Fruit fly (Drosophila melanogaster) whole organism, embryonic: ENCODE results near the gene eIF4E5.

Source experiments
- Antp ChIP-seq: fragments of 200-800 bp; sonication (Bioruptor generic); optimal IDR thresholded peaks from 3 replicates; lab custom pipeline; 2016; ENCODE audit warnings: missing biosample characterization, missing genetic modification characterization
- B-H1 ChIP-seq: fragments of 200-800 bp; sonication (Bioruptor generic); IDR thresholded peaks from 3 replicates; pipeline ENCODE4 v1.3.6; 2022; ENCODE audit warnings: missing biosample characterization, missing genetic modification characterization
- BEAF-32 ChIP-seq: fragments of 200-800 bp; sonication (Bioruptor generic); optimal IDR thresholded peaks from 3 replicates; lab custom pipeline; 2017; ENCODE audit warnings: missing biosample characterization, missing genetic modification characterization, mild to moderate bottlenecking, moderate library complexity, missing genetic modification reagents
- Bgb ChIP-seq: fragments of 200-800 bp; sonication (Bioruptor generic); IDR thresholded peaks from 2 replicates; pipeline ENCODE4 v1.3.6; 2022; ENCODE audit warnings: missing biosample characterization, missing genetic modification characterization; ENCODE audit not compliant: partially characterized antibody
- CG10209 ChIP-seq: fragments of 200-800 bp; sonication (Bioruptor generic); optimal IDR thresholded peaks from 3 replicates; lab custom pipeline; 2017; ENCODE audit warnings: missing biosample characterization, mild to moderate bottlenecking, missing genetic modification characterization, missing genetic modification reagents
- CG10654 ChIP-seq: fragments of 200-800 bp; sonication (Bioruptor generic); optimal IDR thresholded peaks from 2 replicates; lab custom pipeline; 2016; ENCODE audit warnings: missing biosample characterization, missing genetic modification characterization
- CG11093 ChIP-seq: fragments of 200-800 bp; sonication (Bioruptor generic); IDR thresholded peaks from 3 replicates; pipeline ENCODE4 v1.3.6; 2022; ENCODE audit warnings: missing biosample characterization, missing genetic modification characterization
- CG11695 ChIP-seq: fragments of 200-800 bp; sonication (Bioruptor generic); IDR thresholded peaks from 3 replicates; pipeline ENCODE4 v1.3.6; 2022; ENCODE audit warnings: missing biosample characterization, missing genetic modification characterization
- CG12299 ChIP-seq: fragments of 200-800 bp; sonication (Bioruptor generic); optimal IDR thresholded peaks from 2 replicates; lab custom pipeline; 2018; ENCODE audit warnings: missing biosample characterization, mild to moderate bottlenecking, missing genetic modification characterization
- CG14050 ChIP-seq: fragments of 200-800 bp; sonication (Bioruptor generic); IDR thresholded peaks from 3 replicates; pipeline ENCODE4 v1.3.6; 2022; ENCODE audit warnings: missing biosample characterization, missing genetic modification characterization
- CG14441 ChIP-seq: fragments of 200-800 bp; sonication (Bioruptor generic); IDR thresholded peaks from 2 replicates; pipeline ENCODE4 v1.3.6; 2022; ENCODE audit warnings: missing biosample characterization, missing genetic modification characterization
- CG1647 ChIP-seq: fragments of 200-800 bp; sonication (Bioruptor generic); optimal IDR thresholded peaks from 3 replicates; lab custom pipeline; 2016; ENCODE audit warnings: missing biosample characterization, missing genetic modification characterization
- CG16779 ChIP-seq: fragments of 200-800 bp; sonication (Bioruptor generic); IDR thresholded peaks from 2 replicates; pipeline ENCODE4 v1.3.6; 2022; ENCODE audit warnings: missing biosample characterization, missing genetic modification characterization
- CG18476 ChIP-seq: fragments of 200-800 bp; sonication (Bioruptor generic); optimal IDR thresholded peaks from 2 replicates; lab custom pipeline; 2016; ENCODE audit warnings: missing biosample characterization, mild to moderate bottlenecking, missing genetic modification characterization
- CG2120 ChIP-seq: fragments of 200-800 bp; sonication (Bioruptor generic); optimal IDR thresholded peaks from 3 replicates; lab custom pipeline; 2016; ENCODE audit warnings: missing biosample characterization, missing genetic modification characterization
- CG3163 ChIP-seq: fragments of 200-800 bp; sonication (Bioruptor generic); optimal IDR thresholded peaks from 3 replicates; lab custom pipeline; 2016; ENCODE audit warnings: missing biosample characterization, missing genetic modification characterization
- CG3995 ChIP-seq: fragments of 200-800 bp; sonication (Bioruptor generic); optimal IDR thresholded peaks from 3 replicates; lab custom pipeline; 2016; ENCODE audit warnings: missing biosample characterization, missing genetic modification characterization
- CG4360 ChIP-seq: fragments of 200-800 bp; sonication (Bioruptor generic); IDR thresholded peaks from 2 replicates; pipeline ENCODE4 v1.3.6; 2022; ENCODE audit warnings: missing biosample characterization, missing genetic modification characterization
- CG4854 ChIP-seq: fragments of 200-800 bp; sonication (Bioruptor generic); optimal IDR thresholded peaks from 2 replicates; lab custom pipeline; 2016; ENCODE audit warnings: missing biosample characterization, missing genetic modification characterization, inconsistent platforms
- CG6175 ChIP-seq: fragments of 200-800 bp; sonication (Bioruptor generic); IDR thresholded peaks from 3 replicates; pipeline ENCODE4 v1.3.6; 2022; ENCODE audit warnings: missing biosample characterization, missing genetic modification characterization
- CG7745 ChIP-seq: fragments of 200-800 bp; sonication (Bioruptor generic); optimal IDR thresholded peaks from 2 replicates; lab custom pipeline; 2018; ENCODE audit warnings: missing biosample characterization, mild to moderate bottlenecking, missing genetic modification characterization, moderate library complexity
- CG7839 ChIP-seq: fragments of 200-800 bp; sonication (Bioruptor generic); optimal IDR thresholded peaks from 3 replicates; lab custom pipeline; 2018; ENCODE audit warnings: missing biosample characterization, mild to moderate bottlenecking, missing genetic modification characterization, moderate library complexity
- CG9437 ChIP-seq: fragments of 200-800 bp; sonication (Bioruptor generic); optimal IDR thresholded peaks from 2 replicates; lab custom pipeline; 2018; ENCODE audit warnings: missing biosample characterization, mild to moderate bottlenecking, missing genetic modification characterization
- CHES-1-like ChIP-seq: fragments of 200-800 bp; sonication (Bioruptor generic); optimal IDR thresholded peaks from 2 replicates; lab custom pipeline; 2016; ENCODE audit warnings: missing biosample characterization, missing genetic modification characterization
- CkIIα-i1 ChIP-seq: fragments of 200-800 bp; sonication (Bioruptor generic); IDR thresholded peaks from 2 replicates; pipeline ENCODE4 v1.3.6; 2022; ENCODE audit warnings: missing biosample characterization, missing genetic modification characterization
- Eip74EF ChIP-seq, 2 experiments: fragments of 200-800 bp in 1 of 2; fragments of >200 bp in 1 of 2; sonication (Bioruptor generic) in 1 of 2; optimal IDR thresholded peaks; 2 replicates each; lab custom pipeline; 2017 to 2019; ENCODE audit warnings: missing biosample characterization in 2 of 2, missing genetic modification characterization in 2 of 2, mild to moderate bottlenecking in 1 of 2, moderate library complexity in 1 of 2
- GATAe ChIP-seq: fragments of 200-800 bp; sonication (Bioruptor generic); conservative IDR thresholded peaks from 2 replicates; pipeline ENCODE4 v1.3.6; 2022; ENCODE audit warnings: missing biosample characterization, missing genetic modification characterization
- Gug ChIP-seq: fragments of 200-800 bp; sonication (Bioruptor generic); IDR thresholded peaks from 4 replicates; pipeline ENCODE4 v1.3.6; 2022; ENCODE audit warnings: missing biosample characterization, missing genetic modification characterization
- HLH4C ChIP-seq: fragments of 200-800 bp; sonication (Bioruptor generic); IDR thresholded peaks from 3 replicates; pipeline ENCODE4 v1.3.6; 2022; ENCODE audit warnings: missing biosample characterization, missing genetic modification characterization; ENCODE audit not compliant: partially characterized antibody
- Nf-YC ChIP-seq: fragments of 200-800 bp; optimal IDR thresholded peaks from 3 replicates; lab custom pipeline; 2019; ENCODE audit warnings: missing biosample characterization, mild to moderate bottlenecking, missing genetic modification characterization, moderate library complexity
- PHDP ChIP-seq: fragments of 200-800 bp; sonication (Bioruptor generic); optimal IDR thresholded peaks from 3 replicates; lab custom pipeline; 2018; ENCODE audit warnings: missing biosample characterization, mild to moderate bottlenecking, missing genetic modification characterization, moderate library complexity
- Rx ChIP-seq: fragments of 200-800 bp; sonication (Bioruptor generic); IDR thresholded peaks from 2 replicates; pipeline ENCODE4 v1.3.6; 2022; ENCODE audit warnings: missing biosample characterization, missing genetic modification characterization
- Spps ChIP-seq: fragments of 200-800 bp; sonication (Bioruptor generic); optimal IDR thresholded peaks from 2 replicates; lab custom pipeline; 2018; ENCODE audit warnings: missing biosample characterization, mild to moderate bottlenecking, missing genetic modification characterization
- Ssrp ChIP-seq: fragments of 200-800 bp; sonication (Bioruptor generic); optimal IDR thresholded peaks from 2 replicates; lab custom pipeline; 2018; ENCODE audit warnings: missing biosample characterization, mild to moderate bottlenecking, missing genetic modification characterization, moderate library complexity
- Tbp ChIP-seq: fragments of >200 bp; optimal IDR thresholded peaks from 2 replicates; lab custom pipeline; 2018; ENCODE audit warnings: missing biosample characterization, missing genetic modification characterization
- aop ChIP-seq: fragments of 200-800 bp; sonication (Bioruptor generic); IDR thresholded peaks from 2 replicates; pipeline ENCODE4 v1.3.6; 2022; ENCODE audit warnings: missing biosample characterization, missing genetic modification characterization
- bsh ChIP-seq, 2 experiments: fragments of 200-800 bp; sonication (Bioruptor generic); optimal IDR thresholded peaks; 2 replicates each; lab custom pipeline; 2017 to 2018; ENCODE audit warnings: mild to moderate bottlenecking in 2 of 2, missing biosample characterization in 2 of 2, missing genetic modification characterization in 2 of 2, moderate library complexity in 1 of 2
- cas ChIP-seq: fragments of 200-800 bp; sonication (Bioruptor generic); IDR thresholded peaks from 2 replicates; pipeline ENCODE4 v1.3.6; 2022; ENCODE audit warnings: missing biosample characterization, missing genetic modification characterization
- chm ChIP-seq: fragments of 200-800 bp; sonication (Bioruptor generic); IDR thresholded peaks from 2 replicates; pipeline ENCODE4 v1.3.6; 2022; ENCODE audit warnings: missing biosample characterization, missing genetic modification characterization
- crp ChIP-seq, 2 experiments: fragments of 200-800 bp; sonication (Bioruptor generic); optimal IDR thresholded peaks; 2 replicates in 1 of 2; 3 replicates in 1 of 2; lab custom pipeline; 2017; ENCODE audit warnings: missing biosample characterization in 2 of 2, missing genetic modification characterization in 2 of 2, mild to moderate bottlenecking in 1 of 2, moderate library complexity in 1 of 2
- fru ChIP-seq: fragments of >200 bp; optimal IDR thresholded peaks from 2 replicates; lab custom pipeline; 2017
- gem ChIP-seq: fragments of 200-800 bp; sonication (Bioruptor generic); optimal IDR thresholded peaks from 2 replicates; lab custom pipeline; 2019; ENCODE audit warnings: missing biosample characterization, mild to moderate bottlenecking, missing genetic modification characterization, moderate library complexity
- jing ChIP-seq: fragments of 200-800 bp; sonication (Bioruptor generic); optimal IDR thresholded peaks from 2 replicates; lab custom pipeline; 2018; ENCODE audit warnings: missing biosample characterization, mild to moderate bottlenecking, missing genetic modification characterization
- pita ChIP-seq: fragments of 200-800 bp; sonication (Bioruptor generic); optimal IDR thresholded peaks from 2 replicates; lab custom pipeline; 2017; ENCODE audit warnings: missing biosample characterization, mild to moderate bottlenecking, missing genetic modification characterization
- salm ChIP-seq: fragments of 200-800 bp; sonication (Bioruptor generic); optimal IDR thresholded peaks from 2 replicates; lab custom pipeline; 2018; ENCODE audit warnings: missing biosample characterization, mild to moderate bottlenecking, missing genetic modification characterization
- sim ChIP-seq: fragments of 200-800 bp; sonication (Bioruptor generic); IDR thresholded peaks from 2 replicates; pipeline ENCODE4 v1.3.6; 2022; ENCODE audit warnings: missing biosample characterization, missing genetic modification characterization
- sisA ChIP-seq: fragments of 200-800 bp; sonication (Bioruptor generic); IDR thresholded peaks from 2 replicates; pipeline ENCODE4 v1.3.6; 2022; ENCODE audit warnings: missing biosample characterization, missing genetic modification characterization
- toy ChIP-seq: fragments of 200-800 bp; sonication (Bioruptor generic); IDR thresholded peaks from 2 replicates; pipeline ENCODE4 v1.3.6; 2022; ENCODE audit warnings: missing biosample characterization, missing genetic modification characterization
- vnd ChIP-seq: fragments of 200-800 bp; sonication (Bioruptor generic); IDR thresholded peaks from 3 replicates; pipeline ENCODE4 v1.3.6; 2022; ENCODE audit warnings: missing biosample characterization, missing genetic modification characterization; ENCODE audit not compliant: partially characterized antibody
- wek ChIP-seq: fragments of 200-800 bp; sonication (Bioruptor generic); optimal IDR thresholded peaks from 3 replicates; lab custom pipeline; 2018; ENCODE audit warnings: missing biosample characterization, mild to moderate bottlenecking, missing genetic modification characterization, moderate library complexity

The eIF4E5 gene

dm6 chr3L:7909695-7910463, 15.2 kb downstream of the eIF4E5 start (continued):
- TF ChIP-seq CG3995 = no peak
- no peak for TF ChIP-seq Gug (GFP tag; lab: Robert Waterston, UW)
- TF ChIP-seq vnd (GFP tag; lab: Robert Waterston, UW) = no peak
- TF ChIP-seq sisA (GFP tag; lab: Robert Waterston, UW) = no peak
- no peak for TF ChIP-seq Tbp (GFP tag; lab: Kevin White, UChicago)
- no peak for TF ChIP-seq CG11093 (GFP tag; lab: Robert Waterston, UW)
- no peak for TF ChIP-seq toy
- no peak for TF ChIP-seq Eip74EF (GFP tag; optimal IDR thresholded peaks at IDR 0.05; lab: Kevin White, UChicago)
- peak; percentile 41 for TF ChIP-seq CG7839 (tag; lab: Kevin White, UChicago)
- peak; percentile 12 for TF ChIP-seq CG10209 (GFP tag; lab: Kevin White, UChicago)
- no peak for TF ChIP-seq CG14050 (GFP tag; lab: Robert Waterston, UW)
- TF ChIP-seq HLH4C (GFP tag; lab: Robert Waterston, UW) = no peak
- no peak for TF ChIP-seq fru (lab: Kevin White, UChicago)
- TF ChIP-seq crp (GFP tag; optimal IDR thresholded peaks at IDR 0.05; lab: Kevin White, UChicago) = no peak
- TF ChIP-seq CG14441 = no peak
- no peak for TF ChIP-seq Spps (tag; lab: Kevin White, UChicago)
- no peak for TF ChIP-seq cas
- TF ChIP-seq salm = no peak
- no peak for TF ChIP-seq CG11695 (GFP tag; lab: Robert Waterston, UW)
- no peak for TF ChIP-seq CG3163 (GFP tag; lab: Kevin White, UChicago)
- no peak for TF ChIP-seq CHES-1-like
- no peak for TF ChIP-seq aop
- no peak for TF ChIP-seq chm
- peak; percentile 41 for TF ChIP-seq CG2120
- TF ChIP-seq B-H1 (GFP tag; lab: Robert Waterston, UW) = no peak
- no peak for TF ChIP-seq Ssrp (tag; lab: Kevin White, UChicago)
- TF ChIP-seq CG9437 (GFP tag; lab: Kevin White, UChicago) = no peak
- TF ChIP-seq wek (GFP tag; lab: Kevin White, UChicago) = no peak
- no peak for TF ChIP-seq GATAe
- no peak for TF ChIP-seq CG7745 (tag; lab: Kevin White, UChicago)
- no peak for TF ChIP-seq CG4360 (GFP tag; lab: Robert Waterston, UW)
- no peak for TF ChIP-seq Rx (GFP tag; lab: Robert Waterston, UW)
- TF ChIP-seq CG18476 (GFP tag; lab: Kevin White, UChicago) = no peak
- no peak for TF ChIP-seq Bgb
- no peak for TF ChIP-seq jing
- TF ChIP-seq BEAF-32 = no peak
- TF ChIP-seq CG16779 (GFP tag; lab: Robert Waterston, UW) = no peak
- peak; percentile 8 for TF ChIP-seq Nf-YC
- no peak for TF ChIP-seq CG1647 (GFP tag; lab: Kevin White, UChicago)
- no peak for TF ChIP-seq pita
- TF ChIP-seq PHDP (tag; lab: Kevin White, UChicago) = peak; percentile 14
- TF ChIP-seq CG12299 (tag; lab: Kevin White, UChicago) = no peak
- no peak for TF ChIP-seq CG4854
- no peak for TF ChIP-seq sim
- no peak for TF ChIP-seq CG6175
- TF ChIP-seq gem = peak; percentile 61
- no peak for TF ChIP-seq Antp (GFP tag; lab: Kevin White, UChicago)
- TF ChIP-seq bsh (GFP tag; optimal IDR thresholded peaks at IDR 0.05; lab: Kevin White, UChicago) = no peak
- no peak for TF ChIP-seq CkIIα-i1 (GFP tag; lab: Robert Waterston, UW)
- no peak for TF ChIP-seq CG10654
